Worm (Caenorhabditis elegans) whole organism, L4 larva: Measurements from ENCODE around the gene clc-25.

Source experiments
- attf-4 ChIP-seq: sonication (generic microtip); optimal IDR thresholded peaks from 3 replicates; lab custom pipeline; 2017; ENCODE audit warnings: missing biosample characterization, missing genetic modification characterization
- ceh-32 ChIP-seq: sonication (generic microtip); optimal IDR thresholded peaks from 2 replicates; lab custom pipeline; 2016; ENCODE audit warnings: mild to moderate bottlenecking, missing genetic modification characterization, missing compliant biosample characterization; ENCODE audit not compliant: poor library complexity
- dpl-1 ChIP-seq: fragments of 150-350 bp; optimal IDR thresholded peaks from 2 replicates; lab custom pipeline; 2014; ENCODE audit warnings: missing biosample characterization, missing genetic modification reagents, missing genetic modification characterization
- gei-8 ChIP-seq: fragments of 200-800 bp; sonication (Bioruptor generic); optimal IDR thresholded peaks from 2 replicates; lab custom pipeline; 2018; ENCODE audit warnings: mild to moderate bottlenecking, missing genetic modification characterization, missing compliant biosample characterization
- mdl-1 ChIP-seq, 2 experiments: fragments of 150-350 bp in 1 of 2; sonication (generic microtip) in 1 of 2; optimal IDR thresholded peaks; 2 replicates each; lab custom pipeline; 2014 to 2017; ENCODE audit warnings: missing biosample characterization in 2 of 2, missing genetic modification characterization in 2 of 2
- mxl-3 ChIP-seq: fragments of 200-800 bp; sonication (Bioruptor generic); optimal IDR thresholded peaks from 2 replicates; lab custom pipeline; 2018; ENCODE audit warnings: mild to moderate bottlenecking, missing genetic modification characterization, missing compliant biosample characterization
- nhr-11 ChIP-seq: fragments of 150-350 bp; optimal IDR thresholded peaks from 2 replicates; lab custom pipeline; 2014; ENCODE audit warnings: missing biosample characterization, missing genetic modification characterization
- nhr-237 ChIP-seq: sonication (generic microtip); optimal IDR thresholded peaks from 2 replicates; lab custom pipeline; 2017; ENCODE audit warnings: missing biosample characterization, missing genetic modification characterization
- unc-39 ChIP-seq: sonication (generic microtip); optimal IDR thresholded peaks from 2 replicates; lab custom pipeline; 2017; ENCODE audit warnings: missing biosample characterization, missing genetic modification characterization
- zag-1 ChIP-seq: fragments of 150-350 bp; optimal IDR thresholded peaks from 2 replicates; lab custom pipeline; 2014; ENCODE audit warnings: missing biosample characterization, missing genetic modification characterization
- zfp-2 ChIP-seq: sonication (generic microtip); optimal IDR thresholded peaks from 2 replicates; lab custom pipeline; 2016; ENCODE audit warnings: mild to moderate bottlenecking, missing genetic modification characterization, missing compliant biosample characterization
- zip-11 ChIP-seq: fragments of 200-800 bp; sonication (Bioruptor generic); IDR thresholded peaks from 2 replicates; pipeline ENCODE4 v1.3.6; 2022; ENCODE audit warnings: missing genetic modification characterization, missing compliant biosample characterization
- ztf-11 ChIP-seq: fragments of 150-350 bp; optimal IDR thresholded peaks from 2 replicates; lab custom pipeline; 2014; ENCODE audit warnings: missing biosample characterization, missing genetic modification characterization

DNA sequence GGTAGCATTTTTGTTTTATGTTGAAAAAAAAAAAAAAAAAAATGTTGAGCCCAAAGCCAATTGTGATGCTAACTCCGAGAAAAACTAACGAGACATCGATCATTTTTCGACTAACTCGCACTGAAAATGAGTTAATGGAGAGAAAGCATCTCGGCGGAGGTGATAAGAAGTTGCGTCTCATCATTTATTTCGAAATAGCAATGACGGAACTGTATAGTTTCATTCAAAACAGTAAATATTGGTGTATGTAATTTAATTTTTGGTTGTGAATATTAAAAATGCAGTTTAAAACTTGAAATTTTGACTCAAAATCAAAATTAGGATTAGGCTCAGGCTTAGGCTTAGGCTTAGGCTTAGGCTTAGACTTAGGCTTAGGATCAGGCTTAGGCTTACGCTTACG lies at the start of gene clc-25:
- TF ChIP-seq zag-1 (tag; lab: Kevin White, UChicago) (no peak), attf-4 (no peak), mdl-1 (tag; optimal IDR thresholded peaks at IDR 0.05; lab: Kevin White, UChicago) (no peak), zip-11 (no peak), unc-39 (tag; lab: Kevin White, UChicago) (no peak), nhr-11 (no peak), dpl-1 (GFP tag; lab: Kevin White, UChicago) (no peak), gei-8 (GFP tag; lab: Kevin White, UChicago) (no peak), mxl-3 (no peak), zfp-2 (tag; lab: Kevin White, UChicago) (no peak), ceh-32 (tag; lab: Kevin White, UChicago) (no peak), nhr-237 (tag; lab: Kevin White, UChicago) (no peak), ztf-11 (tag; lab: Kevin White, UChicago) (no peak)
